Worm (Caenorhabditis elegans) whole organism, early embryonic: ENCODE data around the gene F10C2.5.
"Not testable (repeated sequence)": the region's sequence is repeated elsewhere in the genome, so short reads cannot be mapped to it uniquely, and the experiment has no call there.

Source experiments
- B0310.2 ChIP-seq: sonication (generic microtip); optimal IDR thresholded peaks from 2 replicates; lab custom pipeline; 2016; ENCODE audit warnings: mild to moderate bottlenecking, missing genetic modification characterization, missing compliant biosample characterization
- F13C5.2 ChIP-seq: sonication (generic microtip); optimal IDR thresholded peaks from 2 replicates; lab custom pipeline; 2017; ENCODE audit warnings: mild to moderate bottlenecking, missing genetic modification characterization, inconsistent platforms, missing compliant biosample characterization
- aly-1 ChIP-seq: sonication (generic microtip); optimal IDR thresholded peaks from 2 replicates; lab custom pipeline; 2016; ENCODE audit warnings: missing genetic modification characterization, missing compliant biosample characterization
- ama-1 ChIP-seq: fragments of 150-350 bp; optimal IDR thresholded peaks from 2 replicates; lab custom pipeline; 2014
- ceh-13 ChIP-seq: fragments of 200-800 bp; sonication (Bioruptor generic); optimal IDR thresholded peaks from 2 replicates; lab custom pipeline; 2018; ENCODE audit warnings: mild to moderate bottlenecking, missing genetic modification characterization, missing compliant biosample characterization
- ceh-36 ChIP-seq: sonication (generic microtip); optimal IDR thresholded peaks from 2 replicates; lab custom pipeline; 2016; ENCODE audit warnings: missing genetic modification characterization, inconsistent platforms, missing compliant biosample characterization
- ets-7 ChIP-seq: sonication (generic microtip); optimal IDR thresholded peaks from 2 replicates; lab custom pipeline; 2016; ENCODE audit warnings: missing genotype, missing genetic modification characterization, missing compliant biosample characterization
- flt-1 ChIP-seq: fragments of 200-800 bp; sonication (Bioruptor generic); IDR thresholded peaks from 2 replicates; pipeline ENCODE4 v1.3.6; 2022; ENCODE audit warnings: missing genetic modification characterization, missing compliant biosample characterization
- hmbx-1 ChIP-seq: sonication (generic microtip); optimal IDR thresholded peaks from 2 replicates; lab custom pipeline; 2016; ENCODE audit warnings: mild to moderate bottlenecking, missing genetic modification characterization, missing compliant biosample characterization
- hmg-4 ChIP-seq: fragments of 200-800 bp; sonication (Bioruptor generic); optimal IDR thresholded peaks from 2 replicates; lab custom pipeline; 2018; ENCODE audit warnings: mild to moderate bottlenecking, missing genetic modification characterization, missing compliant biosample characterization
- hnd-1 ChIP-seq: sonication (generic microtip); optimal IDR thresholded peaks from 2 replicates; lab custom pipeline; 2016; ENCODE audit warnings: missing genetic modification characterization, missing compliant biosample characterization
- pes-1 ChIP-seq: fragments of 200-800 bp; sonication (Bioruptor generic); IDR thresholded peaks from 2 replicates; pipeline ENCODE4 v1.3.6; 2022; ENCODE audit warnings: missing genetic modification reagents, missing genetic modification characterization, missing compliant biosample characterization
- scrt-1 ChIP-seq: fragments of 200-800 bp; sonication (Bioruptor generic); IDR thresholded peaks from 2 replicates; pipeline ENCODE4 v1.3.6; 2022; ENCODE audit warnings: missing genetic modification characterization, missing compliant biosample characterization
- sea-1 ChIP-seq: fragments of 200-800 bp; sonication (Bioruptor generic); conservative IDR thresholded peaks from 2 replicates; pipeline ENCODE4 v1.3.6; 2022; ENCODE audit warnings: missing genetic modification characterization, missing compliant biosample characterization
- tbx-11 ChIP-seq: fragments of 200-800 bp; sonication (Bioruptor generic); IDR thresholded peaks from 2 replicates; pipeline ENCODE4 v1.3.6; 2022; ENCODE audit warnings: missing genetic modification characterization, missing compliant biosample characterization
- tbx-37 ChIP-seq: fragments of 200-800 bp; sonication (Bioruptor generic); conservative IDR thresholded peaks from 2 replicates; pipeline ENCODE4 v1.3.6; 2022; ENCODE audit warnings: missing genetic modification reagents, missing genetic modification characterization, missing compliant biosample characterization
- tra-4 ChIP-seq: sonication (generic microtip); optimal IDR thresholded peaks from 2 replicates; lab custom pipeline; 2017; ENCODE audit warnings: missing genetic modification characterization, missing compliant biosample characterization

Gene F10C2.5

DNA sequence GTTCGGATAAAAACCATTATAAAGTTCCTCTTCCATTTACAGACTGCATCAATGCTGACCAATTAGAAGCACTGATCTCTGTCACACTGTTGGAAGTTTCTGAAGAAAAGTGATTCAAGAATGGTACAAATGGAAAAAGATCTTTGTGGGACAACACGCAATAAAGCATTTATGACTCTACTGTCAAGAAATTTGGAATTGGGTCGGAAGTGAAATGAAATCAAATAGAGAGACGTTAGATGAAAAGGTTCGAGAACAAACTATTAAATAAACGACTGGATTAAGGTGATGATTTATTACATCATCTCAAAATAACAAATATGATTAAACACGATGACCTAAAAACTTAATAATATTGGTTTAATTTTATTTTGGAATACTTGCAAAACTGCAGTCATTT is 38.7 kb upstream of the F10C2.5 start, which contains the start of gene F57F5.3:
F57F5.3 (minus strand) TSS at position 101 of the 400 bp plus-strand sequence.
- TF ChIP-seq scrt-1 (GFP tag; lab: Robert Waterston, UW), result no peak
- TF ChIP-seq F13C5.2 (tag; lab: Kevin White, UChicago), result no peak
- no peak for TF ChIP-seq ama-1
- TF ChIP-seq hmg-4 (GFP tag; lab: Kevin White, UChicago), result no peak
- no peak for TF ChIP-seq tra-4 (tag; lab: Kevin White, UChicago)
- no peak for TF ChIP-seq hmbx-1

DNA sequence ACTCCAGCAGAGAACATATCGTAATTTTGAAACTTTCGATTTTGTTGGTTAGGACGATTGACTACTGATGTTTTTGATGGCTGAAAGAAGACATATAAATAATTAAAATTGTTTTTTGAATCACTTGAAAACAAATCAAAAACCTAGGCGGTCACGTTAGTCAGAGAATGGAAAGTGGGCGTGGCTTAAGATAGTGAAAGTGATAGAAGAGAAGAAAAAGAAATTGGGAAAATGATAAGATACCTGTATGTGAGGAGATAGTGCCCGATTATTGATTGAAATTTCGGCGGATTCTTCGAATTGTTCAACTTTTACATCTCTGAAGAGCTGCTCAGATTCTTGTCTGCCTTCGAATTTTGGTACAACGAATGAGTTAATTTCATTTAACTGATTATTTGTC is 33.5 kb upstream of the F10C2.5 start:
- TF ChIP-seq tbx-11 (GFP tag; lab: Robert Waterston, UW), result no peak
- TF ChIP-seq hnd-1, result no peak
- no peak for TF ChIP-seq ceh-13 (GFP tag; lab: Kevin White, UChicago)
- no peak for TF ChIP-seq hmbx-1
- TF ChIP-seq ama-1, result no peak
- TF ChIP-seq pes-1 (GFP tag; lab: Robert Waterston, UW), result no peak
- no peak for TF ChIP-seq flt-1 (GFP tag; lab: Robert Waterston, UW)
- no peak for TF ChIP-seq B0310.2
- no peak for TF ChIP-seq F13C5.2 (tag; lab: Kevin White, UChicago)
- TF ChIP-seq sea-1 (GFP tag; lab: Robert Waterston, UW), result no peak
- TF ChIP-seq hmg-4 (GFP tag; lab: Kevin White, UChicago), result no peak
- no peak for TF ChIP-seq tra-4 (tag; lab: Kevin White, UChicago)
- no peak for TF ChIP-seq ceh-36
- no peak for TF ChIP-seq aly-1 (tag; lab: Kevin White, UChicago)
- no peak for TF ChIP-seq tbx-37 (GFP tag; lab: Robert Waterston, UW)
- no peak for TF ChIP-seq scrt-1 (GFP tag; lab: Robert Waterston, UW)

DNA sequence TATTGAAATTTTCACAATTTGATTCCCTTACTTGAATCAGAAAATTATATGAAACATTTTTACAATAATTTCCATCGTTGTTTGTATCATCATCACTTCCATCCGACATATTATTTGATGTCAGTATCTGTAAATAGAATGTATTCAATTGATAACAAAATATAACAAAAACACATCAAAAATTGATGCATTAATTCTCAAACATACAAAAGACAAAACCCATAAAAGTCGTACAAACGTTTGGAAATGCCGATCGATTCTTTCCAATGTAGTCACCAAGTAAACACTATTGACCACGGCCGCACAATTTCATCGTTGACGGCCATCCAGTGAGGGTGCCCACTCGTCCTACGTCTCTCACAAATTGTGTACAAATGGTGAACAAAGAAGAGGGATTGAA is 31.9 kb upstream of the F10C2.5 start, which contains the start of gene add-2:
add-2 (minus strand) TSS at position 109 of the 400 bp plus-strand sequence.
- no peak for TF ChIP-seq hmg-4 (GFP tag; lab: Kevin White, UChicago)
- TF ChIP-seq hnd-1, result no peak
- TF ChIP-seq ceh-13 (GFP tag; lab: Kevin White, UChicago), result no peak
- no peak for TF ChIP-seq hmbx-1
- no peak for TF ChIP-seq aly-1 (tag; lab: Kevin White, UChicago)
- no peak for TF ChIP-seq ama-1
- TF ChIP-seq F13C5.2 (tag; lab: Kevin White, UChicago), result no peak
- TF ChIP-seq tra-4 (tag; lab: Kevin White, UChicago), result no peak
- TF ChIP-seq pes-1 (GFP tag; lab: Robert Waterston, UW), result no peak
- TF ChIP-seq scrt-1 (GFP tag; lab: Robert Waterston, UW), result no peak
- no peak for TF ChIP-seq ceh-36
- no peak for TF ChIP-seq flt-1 (GFP tag; lab: Robert Waterston, UW)
- no peak for TF ChIP-seq tbx-11 (GFP tag; lab: Robert Waterston, UW)
- no peak for TF ChIP-seq ets-7 (tag; lab: Kevin White, UChicago)
- TF ChIP-seq sea-1 (GFP tag; lab: Robert Waterston, UW), result no peak

DNA sequence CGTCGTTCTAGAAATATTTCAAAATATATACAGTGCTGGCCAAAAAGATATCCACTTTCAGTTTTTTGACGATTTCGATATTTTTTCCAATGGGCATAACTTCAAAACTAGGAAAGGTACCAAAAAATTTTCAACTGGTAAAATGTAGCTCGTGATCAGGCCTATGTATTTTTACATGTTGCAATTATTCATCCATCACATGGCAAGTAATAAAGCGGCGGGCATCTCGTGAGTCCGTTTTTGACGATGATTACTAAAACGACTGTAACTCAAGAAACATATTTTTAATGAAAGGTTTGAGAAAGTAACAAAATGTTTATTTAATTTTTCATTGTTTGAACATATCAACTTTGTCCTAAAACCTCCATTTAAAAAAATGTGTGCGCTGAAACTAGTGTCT is 25.2 kb upstream of the F10C2.5 start, which contains the start of gene F10C2.3:
F10C2.3 (plus strand) TSS at position 301 of the 400 bp plus-strand sequence.
- not testable (repeated sequence) for TF ChIP-seq sea-1 (GFP tag; lab: Robert Waterston, UW); ceh-36; tbx-11 (GFP tag; lab: Robert Waterston, UW)

DNA sequence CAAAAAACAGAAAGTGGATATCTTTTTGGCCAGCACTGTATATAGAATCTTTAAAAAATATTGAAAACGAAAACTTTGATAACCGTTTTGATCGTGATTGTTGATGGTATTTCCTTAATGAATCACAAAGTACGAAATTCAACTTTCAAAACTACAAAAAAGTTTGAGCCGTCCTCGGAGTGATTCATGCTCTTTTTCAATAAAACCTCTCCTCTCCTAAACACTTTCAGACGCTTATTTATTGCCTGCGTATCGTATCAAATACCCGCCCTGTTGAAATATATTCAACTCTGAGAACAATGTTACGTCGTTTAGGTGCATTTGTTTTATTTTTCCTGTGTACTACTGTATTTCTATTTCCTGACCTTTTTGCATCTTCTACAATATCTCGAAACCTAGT is 24.3 kb upstream of the F10C2.5 start:
- TF ChIP-seq B0310.2, result no peak

DNA sequence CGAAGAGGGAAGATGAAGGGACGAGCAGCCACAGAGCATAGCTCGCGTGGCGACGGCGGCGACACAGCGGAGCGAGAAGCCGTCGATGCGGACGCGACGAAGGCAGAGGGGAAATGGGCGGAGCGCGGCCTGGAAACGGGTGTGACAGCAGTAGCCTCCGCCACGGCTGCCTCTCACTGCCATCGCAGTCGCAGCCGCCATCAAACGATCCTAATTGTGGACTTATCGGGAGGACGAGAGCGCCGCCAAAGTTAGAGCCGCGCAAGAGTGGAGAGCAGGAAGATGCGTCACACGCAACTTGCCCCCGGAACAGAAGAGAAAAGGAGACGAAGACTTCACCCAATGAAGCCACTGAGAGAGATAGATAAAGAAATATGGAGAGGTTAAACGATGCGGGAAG is 21.0 kb upstream of the F10C2.5 start:
- no peak for TF ChIP-seq ceh-36
- TF ChIP-seq tra-4 (tag; lab: Kevin White, UChicago), result no peak
- no peak for TF ChIP-seq B0310.2
- no peak for TF ChIP-seq hmbx-1
- no peak for TF ChIP-seq flt-1 (GFP tag; lab: Robert Waterston, UW)
- TF ChIP-seq ama-1, result no peak
- TF ChIP-seq aly-1 (tag; lab: Kevin White, UChicago), result peak; percentile 62
- TF ChIP-seq ets-7 (tag; lab: Kevin White, UChicago), result no peak
- TF ChIP-seq scrt-1 (GFP tag; lab: Robert Waterston, UW), result peak; percentile 67; the same call in 1 of the 2 replicates

DNA sequence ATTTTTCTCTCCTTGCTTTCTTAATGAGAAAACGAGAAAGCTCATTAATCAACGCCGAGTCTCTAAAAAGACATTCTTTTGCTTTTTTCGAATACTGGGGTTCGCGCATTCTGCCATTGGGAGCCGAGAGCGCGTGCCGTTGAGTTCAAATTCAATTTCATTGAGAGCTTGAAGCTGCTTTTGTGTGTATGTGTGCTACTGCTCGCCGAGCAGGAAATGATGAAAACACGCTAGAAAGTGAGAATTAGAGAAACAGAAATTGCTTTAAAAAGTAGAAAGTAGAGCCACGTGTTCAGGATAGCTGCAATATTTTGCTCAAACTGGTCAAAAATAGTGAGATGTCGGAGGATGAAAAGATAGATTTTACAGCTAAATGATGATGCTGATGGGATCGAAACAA is 19.5 kb upstream of the F10C2.5 start:
- TF ChIP-seq ama-1 (no peak), hmg-4 (GFP tag; lab: Kevin White, UChicago) (no peak), hnd-1 (no peak), ets-7 (tag; lab: Kevin White, UChicago) (no peak)

DNA sequence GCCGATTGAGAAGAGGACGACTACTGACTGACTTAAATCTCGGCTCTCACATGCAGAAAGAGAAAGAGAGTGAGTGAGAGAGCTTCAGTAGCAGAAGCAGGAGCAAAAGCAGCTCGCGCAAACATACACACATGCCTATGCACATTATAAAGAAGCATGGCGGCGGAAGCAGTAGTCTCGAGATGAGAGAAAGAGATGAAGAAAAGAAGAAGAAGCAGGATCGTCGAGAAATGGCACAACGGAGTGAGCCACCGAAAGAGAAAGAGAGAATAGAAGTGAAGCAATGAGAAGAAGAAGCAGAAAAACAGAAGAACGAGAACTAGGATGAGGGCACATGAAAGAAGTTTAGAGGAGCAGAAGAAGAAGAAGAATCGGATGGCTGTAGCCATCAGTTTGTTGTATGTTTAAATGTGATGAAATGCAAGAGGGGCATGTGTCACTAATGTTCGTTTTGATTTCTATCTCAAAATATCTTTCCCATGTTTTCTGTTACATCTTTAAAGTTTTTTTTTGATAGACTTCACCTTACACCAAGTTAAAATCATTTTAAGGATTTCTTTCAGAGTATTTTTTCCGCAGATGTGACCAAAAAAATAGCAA is 18.3 kb upstream of the F10C2.5 start:
- TF ChIP-seq hnd-1 (no peak), ets-7 (tag; lab: Kevin White, UChicago) (no peak), sea-1 (GFP tag; lab: Robert Waterston, UW) (no peak), tra-4 (tag; lab: Kevin White, UChicago) (no peak), tbx-37 (GFP tag; lab: Robert Waterston, UW) (no peak), hmg-4 (GFP tag; lab: Kevin White, UChicago) (no peak), aly-1 (tag; lab: Kevin White, UChicago) (no peak), F13C5.2 (tag; lab: Kevin White, UChicago) (no peak)
